Fruit fly (Drosophila melanogaster) whole organism, adult: ENCODE measurements around the gene CG6225.

Experiments used
- CG11617 ChIP-seq: fragments of 200-800 bp; sonication (Bioruptor generic); optimal IDR thresholded peaks from 2 replicates; lab custom pipeline; 2017; ENCODE audit warnings: mild to moderate bottlenecking, missing biosample characterization, missing genetic modification reagents, missing genetic modification characterization
- CG12768 ChIP-seq: fragments of 200-800 bp; sonication (Bioruptor generic); optimal IDR thresholded peaks from 2 replicates; lab custom pipeline; 2017; ENCODE audit warnings: missing biosample characterization, missing genetic modification characterization, mild to moderate bottlenecking, moderate library complexity, missing genetic modification reagents
- CG14711 ChIP-seq: fragments of 200-800 bp; sonication (Bioruptor generic); optimal IDR thresholded peaks from 2 replicates; lab custom pipeline; 2018; ENCODE audit warnings: missing biosample characterization, mild to moderate bottlenecking, missing genetic modification characterization, moderate library complexity
- CG1620 ChIP-seq: fragments of 200-800 bp; sonication (Bioruptor generic); optimal IDR thresholded peaks from 2 replicates; lab custom pipeline; 2016; ENCODE audit warnings: missing biosample characterization, missing genetic modification characterization
- CG33017 ChIP-seq: fragments of 200-800 bp; sonication (Bioruptor generic); optimal IDR thresholded peaks from 2 replicates; lab custom pipeline; 2018; ENCODE audit warnings: missing biosample characterization, mild to moderate bottlenecking, missing genetic modification characterization, moderate library complexity
- CG5204 ChIP-seq: fragments of 200-800 bp; sonication (Bioruptor generic); optimal IDR thresholded peaks from 2 replicates; lab custom pipeline; 2016; ENCODE audit warnings: missing biosample characterization, missing genetic modification characterization
- CG7045 ChIP-seq: fragments of 200-800 bp; sonication (Bioruptor generic); optimal IDR thresholded peaks from 2 replicates; lab custom pipeline; 2017; ENCODE audit warnings: missing biosample characterization, mild to moderate bottlenecking, missing genetic modification characterization
- CG7101 ChIP-seq: fragments of 200-800 bp; sonication (Bioruptor generic); optimal IDR thresholded peaks from 2 replicates; lab custom pipeline; 2018; ENCODE audit warnings: missing biosample characterization, mild to moderate bottlenecking, missing genetic modification characterization, moderate library complexity
- Clk ChIP-seq: fragments of 200-800 bp; sonication (Bioruptor generic); optimal IDR thresholded peaks from 2 replicates; lab custom pipeline; 2017; ENCODE audit warnings: missing biosample characterization, missing genetic modification characterization
- Crg-1 ChIP-seq: fragments of 200-800 bp; sonication (Bioruptor generic); optimal IDR thresholded peaks from 2 replicates; lab custom pipeline; 2016; ENCODE audit warnings: missing biosample characterization, missing genetic modification characterization
- Hr96 ChIP-seq: fragments of 200-800 bp; sonication (Bioruptor generic); optimal IDR thresholded peaks from 2 replicates; lab custom pipeline; 2016; ENCODE audit warnings: missing biosample characterization, missing genetic modification characterization
- Mnt ChIP-seq: fragments of 200-800 bp; sonication (Bioruptor generic); optimal IDR thresholded peaks from 2 replicates; lab custom pipeline; 2016; ENCODE audit warnings: missing biosample characterization, mild to moderate bottlenecking, missing genetic modification characterization
- bab1 ChIP-seq: fragments of 200-800 bp; sonication (Bioruptor generic); optimal IDR thresholded peaks from 3 replicates; lab custom pipeline; 2019; ENCODE audit warnings: missing biosample characterization, mild to moderate bottlenecking, missing genetic modification characterization, moderate library complexity
- cic ChIP-seq: fragments of 200-800 bp; sonication (Bioruptor generic); optimal IDR thresholded peaks from 2 replicates; lab custom pipeline; 2017; ENCODE audit warnings: missing biosample characterization, mild to moderate bottlenecking, missing genetic modification characterization, moderate library complexity
- cnc ChIP-seq, 2 experiments: fragments of >200 bp; optimal IDR thresholded peaks; 2 replicates each; lab custom pipeline; 2017
- kay ChIP-seq: fragments of 200-800 bp; sonication (Bioruptor generic); peaks from one replicate; lab custom pipeline; 2016; ENCODE audit warnings: missing biosample characterization, missing genetic modification characterization, borderline replicate concordance
- ovo ChIP-seq: fragments of 200-800 bp; sonication (Bioruptor generic); optimal IDR thresholded peaks from 2 replicates; lab custom pipeline; 2016; ENCODE audit warnings: missing biosample characterization, missing genetic modification characterization
- pad ChIP-seq: fragments of 200-800 bp; sonication (Bioruptor generic); optimal IDR thresholded peaks from 3 replicates; lab custom pipeline; 2017; ENCODE audit warnings: missing biosample characterization, missing genetic modification characterization, mild to moderate bottlenecking, moderate library complexity, missing genetic modification reagents
- tj ChIP-seq: fragments of 200-800 bp; sonication (Bioruptor generic); optimal IDR thresholded peaks from 3 replicates; lab custom pipeline; 2017; ENCODE audit warnings: missing biosample characterization, mild to moderate bottlenecking, missing genetic modification characterization, moderate library complexity
- toe ChIP-seq: fragments of 200-800 bp; sonication (Bioruptor generic); optimal IDR thresholded peaks from 2 replicates; lab custom pipeline; 2016; ENCODE audit warnings: missing biosample characterization, missing genetic modification characterization

Gene CG6225

DNA sequence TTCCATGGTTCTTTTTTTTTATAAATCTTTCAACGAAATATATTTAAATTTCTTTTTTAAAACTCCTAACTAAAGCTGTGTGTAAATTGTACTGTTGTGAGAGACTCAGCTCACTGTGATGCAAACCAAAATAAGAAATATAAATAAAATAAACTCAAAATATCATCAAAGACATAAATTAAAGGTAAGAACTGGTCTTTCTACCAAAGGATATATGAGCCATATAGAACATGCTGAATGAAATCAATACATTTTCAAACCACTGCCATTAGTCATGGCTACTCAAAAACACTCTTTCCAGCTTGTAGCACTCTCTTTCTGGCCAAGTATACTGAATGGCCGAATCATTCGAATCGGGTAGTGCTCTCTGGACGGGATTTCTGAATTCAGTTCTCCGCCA, 40.4 kb downstream of the CG6225 start, which contains the start of the genes CG14391 and NijC:
Gene CG14391 (minus strand): TSS at position 101 of the 400 bp plus-strand sequence.
Gene NijC (plus strand): TSS at position 388 of the 400 bp plus-strand sequence.
- TF ChIP-seq kay (GFP tag; lab: Kevin White, UChicago) (peak; percentile 79), Clk (GFP tag; lab: Kevin White, UChicago) (no peak), cnc (optimal IDR thresholded peaks at IDR 0.05; lab: Kevin White, UChicago) (no peak), CG7101 (tag; lab: Kevin White, UChicago) (no peak), cic (GFP tag; lab: Kevin White, UChicago) (no peak)

DNA sequence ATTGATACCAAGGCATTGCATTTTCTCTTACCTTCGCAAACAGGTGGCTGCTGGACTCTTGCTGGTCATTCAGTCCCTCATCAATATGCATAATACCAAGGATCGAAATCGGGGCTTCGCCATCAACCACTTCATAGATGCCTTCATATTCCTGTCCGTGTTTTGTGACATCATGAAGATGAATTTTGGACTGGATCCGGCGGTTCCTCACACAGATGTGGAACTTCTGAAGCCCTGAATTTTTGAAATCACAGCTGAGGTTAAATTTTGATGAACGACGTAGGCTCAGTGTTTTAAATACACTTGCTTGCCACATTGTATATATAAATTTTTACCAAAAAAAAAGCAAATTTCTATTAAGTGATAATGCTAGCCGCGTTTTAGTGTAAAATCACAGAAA, 42.6 kb downstream of the CG6225 start, which contains the start of gene Past1:
Gene Past1 (plus strand): TSS at position 301 of the 400 bp plus-strand sequence.
- TF ChIP-seq cic (GFP tag; lab: Kevin White, UChicago) (no peak), tj (no peak), CG1620 (GFP tag; lab: Kevin White, UChicago) (no peak), bab1 (GFP tag; lab: Kevin White, UChicago) (no peak), cnc (optimal IDR thresholded peaks at IDR 0.05; lab: Kevin White, UChicago) (no peak), pad (GFP tag; lab: Kevin White, UChicago) (no peak), ovo (GFP tag; lab: Kevin White, UChicago) (no peak), toe (GFP tag; lab: Kevin White, UChicago) (no peak), CG11617 (GFP tag; lab: Kevin White, UChicago) (no peak)

DNA sequence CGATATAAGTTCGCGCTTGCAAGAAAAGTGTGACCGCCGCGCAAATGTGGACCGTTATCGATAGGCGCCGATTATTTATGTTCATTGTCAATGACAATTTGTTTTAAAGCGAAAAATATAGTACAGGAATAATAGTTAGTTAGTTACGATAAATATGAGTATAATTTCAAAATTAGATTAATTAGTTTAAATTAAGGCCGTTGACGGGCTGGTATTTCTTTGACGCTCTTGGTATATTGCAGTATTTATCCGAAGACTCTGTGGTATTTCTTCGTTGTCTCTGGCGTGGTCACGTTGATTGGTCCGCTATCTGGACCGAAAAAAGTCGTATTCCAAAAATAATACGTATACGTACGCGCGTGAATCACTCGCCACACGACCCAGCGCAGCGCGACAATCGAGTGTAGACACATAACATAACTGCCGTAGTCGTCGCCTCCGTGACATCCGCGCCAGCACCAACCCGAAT, 43.2 kb downstream of the CG6225 start:
- TF ChIP-seq tj: no peak
- no peak for TF ChIP-seq CG14711 (tag; lab: Kevin White, UChicago)
- peak; percentile 33 for TF ChIP-seq bab1 (GFP tag; lab: Kevin White, UChicago)
- peak; percentile 39 for TF ChIP-seq kay (GFP tag; lab: Kevin White, UChicago)
- no peak for TF ChIP-seq CG1620 (GFP tag; lab: Kevin White, UChicago)
- no peak for TF ChIP-seq CG7101 (tag; lab: Kevin White, UChicago)
- TF ChIP-seq Hr96: no peak
- TF ChIP-seq ovo (GFP tag; lab: Kevin White, UChicago): no peak
- TF ChIP-seq CG33017: no peak
- TF ChIP-seq CG7045 (GFP tag; lab: Kevin White, UChicago): no peak
- TF ChIP-seq CG11617 (GFP tag; lab: Kevin White, UChicago): no peak
- TF ChIP-seq toe (GFP tag; lab: Kevin White, UChicago): no peak
- TF ChIP-seq cnc (optimal IDR thresholded peaks at IDR 0.05; lab: Kevin White, UChicago): no peak
- no peak for TF ChIP-seq CG12768 (GFP tag; lab: Kevin White, UChicago)
- no peak for TF ChIP-seq Clk (GFP tag; lab: Kevin White, UChicago)
- TF ChIP-seq pad (GFP tag; lab: Kevin White, UChicago): no peak
- TF ChIP-seq cic (GFP tag; lab: Kevin White, UChicago): peak; percentile 37
- TF ChIP-seq Mnt (GFP tag; lab: Kevin White, UChicago): peak; percentile 56
- TF ChIP-seq Crg-1: no peak
- no peak for TF ChIP-seq CG5204 (GFP tag; lab: Kevin White, UChicago)

DNA sequence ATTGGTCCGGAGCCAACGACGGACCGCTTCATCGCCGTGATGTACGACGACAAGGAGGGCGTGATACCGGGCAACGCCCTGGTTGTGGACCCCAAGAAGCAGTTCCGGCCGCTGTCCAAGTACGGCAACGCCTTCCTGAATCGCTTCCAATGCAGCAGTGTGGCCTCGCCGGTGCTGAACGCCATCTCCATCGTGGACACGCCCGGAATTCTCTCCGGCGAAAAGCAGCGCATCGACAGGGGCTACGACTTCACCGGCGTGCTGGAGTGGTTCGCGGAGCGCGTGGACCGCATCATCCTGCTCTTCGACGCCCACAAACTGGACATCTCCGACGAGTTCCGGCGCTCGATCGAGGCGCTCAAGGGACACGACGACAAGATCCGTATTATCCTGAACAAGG, 44.0 kb downstream of the CG6225 start:
- TF ChIP-seq cic (GFP tag; lab: Kevin White, UChicago): no peak
- TF ChIP-seq cnc (optimal IDR thresholded peaks at IDR 0.05; lab: Kevin White, UChicago): no peak
- TF ChIP-seq pad (GFP tag; lab: Kevin White, UChicago): no peak
- TF ChIP-seq CG7045 (GFP tag; lab: Kevin White, UChicago): no peak
- TF ChIP-seq Clk (GFP tag; lab: Kevin White, UChicago): no peak
- no peak for TF ChIP-seq CG5204 (GFP tag; lab: Kevin White, UChicago)
- no peak for TF ChIP-seq CG11617 (GFP tag; lab: Kevin White, UChicago)
- no peak for TF ChIP-seq toe (GFP tag; lab: Kevin White, UChicago)
- TF ChIP-seq CG7101 (tag; lab: Kevin White, UChicago): no peak
- no peak for TF ChIP-seq bab1 (GFP tag; lab: Kevin White, UChicago)
- no peak for TF ChIP-seq kay (GFP tag; lab: Kevin White, UChicago)

DNA sequence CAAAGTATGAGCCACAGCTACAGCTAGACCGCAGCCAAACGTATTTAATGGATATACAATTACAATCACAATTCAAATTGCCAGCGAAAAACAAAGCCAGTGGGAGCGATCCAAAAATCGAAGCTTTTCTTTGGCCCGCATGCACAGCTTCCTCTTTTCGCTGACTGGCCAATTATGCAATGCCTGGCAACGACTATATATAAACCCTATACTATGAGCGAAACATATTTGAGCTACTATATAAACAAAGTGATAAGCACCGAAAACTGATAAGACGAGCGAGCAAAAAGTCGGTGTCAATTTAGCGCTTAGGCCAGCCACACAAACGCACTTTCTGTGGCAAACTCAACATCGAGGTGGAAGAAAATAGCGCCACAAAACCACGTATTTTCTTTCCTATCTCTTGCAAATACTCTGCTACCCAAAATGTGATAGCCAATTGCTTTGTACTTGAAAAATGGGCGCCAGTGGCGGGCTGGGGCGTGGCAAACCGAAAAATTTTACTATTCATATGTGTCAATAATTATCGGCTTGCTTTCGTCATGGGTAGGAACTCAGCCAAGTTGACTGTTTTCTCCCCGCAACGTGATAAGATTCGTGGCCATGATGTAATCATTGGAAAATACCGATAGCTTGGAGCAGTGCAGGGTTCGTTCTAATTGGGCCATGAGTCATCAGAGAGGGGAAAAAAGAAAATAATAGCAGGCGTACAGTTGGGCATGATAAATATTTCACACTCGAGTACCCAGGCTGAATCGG, 45.4 kb downstream of the CG6225 start:
- TF ChIP-seq Crg-1 (no peak), ovo (GFP tag; lab: Kevin White, UChicago) (no peak), toe (GFP tag; lab: Kevin White, UChicago) (no peak), tj (peak; percentile 39), CG11617 (GFP tag; lab: Kevin White, UChicago) (no peak), CG33017 (no peak), kay (GFP tag; lab: Kevin White, UChicago) (no peak), CG7101 (tag; lab: Kevin White, UChicago) (no peak)

DNA sequence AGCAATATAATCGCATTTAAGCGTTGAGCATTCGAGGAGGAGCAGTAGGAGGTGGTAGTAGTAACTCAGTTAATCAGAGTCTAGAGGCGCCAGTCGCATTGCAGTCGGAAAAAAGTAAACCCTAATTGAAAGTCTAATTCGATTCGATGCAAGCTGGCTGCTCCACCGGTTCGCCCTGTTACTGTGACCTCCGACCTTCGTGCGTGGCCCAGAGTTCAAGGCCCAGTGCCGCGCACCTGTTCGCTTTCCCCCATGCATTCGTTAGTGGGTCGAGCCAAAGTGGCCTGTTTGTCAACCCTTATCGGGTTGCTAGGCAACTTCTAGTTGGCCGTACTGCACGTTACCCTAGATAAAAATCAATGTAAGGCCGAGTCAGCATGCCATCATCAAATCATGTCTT, 46.1 kb downstream of the CG6225 start:
- TF ChIP-seq cnc (optimal IDR thresholded peaks at IDR 0.05; lab: Kevin White, UChicago) (no peak), CG12768 (GFP tag; lab: Kevin White, UChicago) (no peak), bab1 (GFP tag; lab: Kevin White, UChicago) (no peak), Clk (GFP tag; lab: Kevin White, UChicago) (no peak), Mnt (GFP tag; lab: Kevin White, UChicago) (no peak), CG7045 (GFP tag; lab: Kevin White, UChicago) (no peak), CG5204 (GFP tag; lab: Kevin White, UChicago) (no peak)
